Worm (Caenorhabditis elegans): Measurements from ENCODE around the gene Y37D8A.29.

- TF ChIP-seq pha-4 (GFP tag; IDR thresholded peaks at IDR 0.05): no peak
- TF ChIP-seq pha-4 (tag; optimal IDR thresholded peaks at IDR 0.05): no peak
- no peak for TF ChIP-seq R02D3.7 (tag; optimal IDR thresholded peaks at IDR 0.05)
Measured at ce11 chrIII:12925947-12926607, 34.6 kb upstream of the Y37D8A.29 start, which contains the start of the genes npp-25 and mrps-10.
